Worm (Caenorhabditis elegans): ENCODE measurements around the gene lon-1.

ce11 chrIII:5495168-5495567 lies 20.9 kb downstream of the lon-1 start, which contains the start of gene R02F2.8:
- no peak for TF ChIP-seq ceh-28 (tag; optimal IDR thresholded peaks at IDR 0.05)
- TF ChIP-seq Y48G9A.11 (GFP tag; IDR thresholded peaks at IDR 0.05), result no peak
- no peak for TF ChIP-seq nhr-25 (tag; optimal IDR thresholded peaks at IDR 0.05; ENCODE audit: borderline replicate concordance, insufficient read depth)
- no peak for TF ChIP-seq D1046.2 (GFP tag; IDR thresholded peaks at IDR 0.05)
- TF ChIP-seq egl-27 (tag; optimal IDR thresholded peaks at IDR 0.05), result no peak
- TF ChIP-seq unc-130 (GFP tag; optimal IDR thresholded peaks at IDR 0.05), result no peak
- TF ChIP-seq nhr-76 (tag; optimal IDR thresholded peaks at IDR 0.05), result no peak
- no peak for TF ChIP-seq nhr-42 (GFP tag; IDR thresholded peaks at IDR 0.05)

Measured in whole organism, L4 larva.